Worm (Caenorhabditis elegans) whole organism, late embryonic: Measurements from ENCODE around the gene Y42A5A.5.

Experiments
- C08G9.2 ChIP-seq: sonication (generic microtip); optimal IDR thresholded peaks from 2 replicates; lab custom pipeline; 2016; ENCODE audit warnings: mild to moderate bottlenecking, missing genetic modification characterization, moderate library complexity, missing compliant biosample characterization
- K02D7.2 ChIP-seq: sonication (generic microtip); optimal IDR thresholded peaks from 2 replicates; lab custom pipeline; 2017; ENCODE audit warnings: mild to moderate bottlenecking, missing genetic modification characterization, missing compliant biosample characterization
- K09A11.1 ChIP-seq: sonication (generic microtip); optimal IDR thresholded peaks from 2 replicates; lab custom pipeline; 2017; ENCODE audit warnings: antibody characterized with exemption, mild to moderate bottlenecking, missing genetic modification characterization, missing compliant biosample characterization; ENCODE audit not compliant: insufficient read depth
- T23F11.4 ChIP-seq: fragments of 200-800 bp; sonication (Bioruptor generic); optimal IDR thresholded peaks from 2 replicates; lab custom pipeline; 2018; ENCODE audit warnings: mild to moderate bottlenecking, missing genetic modification characterization, missing compliant biosample characterization
- ahr-1 ChIP-seq: sonication (generic microtip); optimal IDR thresholded peaks from 2 replicates; lab custom pipeline; 2016; ENCODE audit warnings: missing genetic modification characterization, missing compliant biosample characterization
- ama-1 ChIP-seq: fragments of 150-350 bp; optimal IDR thresholded peaks from 2 replicates; lab custom pipeline; 2014
- ceh-14 ChIP-seq: sonication (generic microtip); optimal IDR thresholded peaks from 2 replicates; lab custom pipeline; 2016; ENCODE audit warnings: missing genotype, missing genetic modification characterization, missing compliant biosample characterization
- ceh-18 ChIP-seq: sonication (generic microtip); optimal IDR thresholded peaks from 2 replicates; lab custom pipeline; 2016; ENCODE audit warnings: missing genetic modification characterization, missing compliant biosample characterization
- ceh-2 ChIP-seq: sonication (generic microtip); optimal IDR thresholded peaks from 2 replicates; lab custom pipeline; 2016; ENCODE audit warnings: missing genotype, missing genetic modification characterization, missing compliant biosample characterization
- ceh-22 ChIP-seq: sonication (generic microtip); optimal IDR thresholded peaks from 2 replicates; lab custom pipeline; 2017; ENCODE audit warnings: missing biosample characterization, missing genetic modification characterization
- ceh-48 ChIP-seq: sonication (generic microtip); optimal IDR thresholded peaks from 2 replicates; lab custom pipeline; 2016; ENCODE audit warnings: missing genetic modification characterization, inconsistent platforms, missing compliant biosample characterization
- dmd-4 ChIP-seq: sonication (generic microtip); optimal IDR thresholded peaks from 2 replicates; lab custom pipeline; 2016; ENCODE audit warnings: borderline replicate concordance, missing genetic modification characterization, missing compliant biosample characterization
- dve-1 ChIP-seq: sonication (generic microtip); optimal IDR thresholded peaks from 2 replicates; lab custom pipeline; 2017; ENCODE audit warnings: antibody characterized with exemption, mild to moderate bottlenecking, missing genetic modification characterization, missing compliant biosample characterization
- ets-4 ChIP-seq: sonication (generic microtip); optimal IDR thresholded peaks from 2 replicates; lab custom pipeline; 2016; ENCODE audit warnings: missing genetic modification characterization, missing compliant biosample characterization
- eyg-1 ChIP-seq: sonication (generic microtip); optimal IDR thresholded peaks from 2 replicates; lab custom pipeline; 2016; ENCODE audit warnings: missing genotype, missing genetic modification characterization, missing compliant biosample characterization
- fax-1 ChIP-seq: sonication (generic microtip); optimal IDR thresholded peaks from 2 replicates; lab custom pipeline; 2016; ENCODE audit warnings: missing genotype, missing genetic modification characterization, missing compliant biosample characterization
- fkh-10 ChIP-seq: fragments of 150-350 bp; optimal IDR thresholded peaks from 2 replicates; lab custom pipeline; 2014; ENCODE audit warnings: missing biosample characterization, missing genetic modification reagents, missing genetic modification characterization
- hlh-13 ChIP-seq: fragments of 200-800 bp; sonication (Bioruptor generic); optimal IDR thresholded peaks from 2 replicates; lab custom pipeline; 2018; ENCODE audit warnings: mild to moderate bottlenecking, missing genetic modification characterization, missing compliant biosample characterization
- hlh-15 ChIP-seq: sonication (generic microtip); optimal IDR thresholded peaks from 2 replicates; lab custom pipeline; 2016; ENCODE audit warnings: missing genetic modification characterization, missing compliant biosample characterization
- hlh-8 ChIP-seq: sonication (generic microtip); optimal IDR thresholded peaks from 2 replicates; lab custom pipeline; 2016; ENCODE audit warnings: missing genotype, missing genetic modification characterization, missing compliant biosample characterization
- lim-6 ChIP-seq: sonication (generic microtip); optimal IDR thresholded peaks from 2 replicates; lab custom pipeline; 2016; ENCODE audit warnings: missing genetic modification characterization, missing compliant biosample characterization
- madf-2 ChIP-seq: sonication (generic microtip); optimal IDR thresholded peaks from 2 replicates; lab custom pipeline; 2017; ENCODE audit warnings: missing genetic modification characterization, missing compliant biosample characterization
- nfya-1 ChIP-seq: sonication (generic microtip); optimal IDR thresholded peaks from 2 replicates; lab custom pipeline; 2017; ENCODE audit warnings: missing genetic modification characterization, mild to moderate bottlenecking, missing compliant biosample characterization, antibody characterized with exemption, moderate library complexity
- npax-4 ChIP-seq: sonication (generic microtip); optimal IDR thresholded peaks from 2 replicates; lab custom pipeline; 2016; ENCODE audit warnings: missing genetic modification characterization, missing compliant biosample characterization
- pat-9 ChIP-seq: fragments of 200-800 bp; sonication (Bioruptor generic); optimal IDR thresholded peaks from 2 replicates; lab custom pipeline; 2018; ENCODE audit warnings: mild to moderate bottlenecking, missing genetic modification characterization, moderate library complexity, missing compliant biosample characterization
- pha-2 ChIP-seq: sonication (generic microtip); optimal IDR thresholded peaks from 2 replicates; lab custom pipeline; 2017; ENCODE audit warnings: mild to moderate bottlenecking, missing genetic modification characterization, missing compliant biosample characterization
- pros-1 ChIP-seq: fragments of 150-350 bp; optimal IDR thresholded peaks from 2 replicates; lab custom pipeline; 2014; ENCODE audit warnings: missing biosample characterization, missing genetic modification reagents, missing genetic modification characterization
- ref-2 ChIP-seq: sonication (generic microtip); optimal IDR thresholded peaks from 2 replicates; lab custom pipeline; 2016; ENCODE audit warnings: missing genetic modification characterization, missing compliant biosample characterization
- rnt-1 ChIP-seq: sonication (generic microtip); optimal IDR thresholded peaks from 2 replicates; lab custom pipeline; 2016; ENCODE audit warnings: missing genetic modification characterization, missing compliant biosample characterization
- sdc-2 ChIP-seq: sonication (generic microtip); optimal IDR thresholded peaks from 2 replicates; lab custom pipeline; 2016; ENCODE audit warnings: missing genotype, missing genetic modification characterization, missing compliant biosample characterization
- sox-2 ChIP-seq: fragments of 200-800 bp; sonication (Bioruptor generic); IDR thresholded peaks from 2 replicates; pipeline ENCODE4 v1.3.6; 2022; ENCODE audit warnings: missing genetic modification reagents, missing genetic modification characterization, missing compliant biosample characterization
- syd-9 ChIP-seq: sonication (generic microtip); optimal IDR thresholded peaks from 2 replicates; lab custom pipeline; 2016; ENCODE audit warnings: mild to moderate bottlenecking, missing genetic modification characterization, moderate library complexity, missing compliant biosample characterization
- unc-3 ChIP-seq, 2 experiments: fragments of 200-800 bp in 1 of 2; sonication (Bioruptor generic) in 1 of 2; sonication (generic microtip) in 1 of 2; conservative IDR thresholded peaks in 1 of 2; optimal IDR thresholded peaks in 1 of 2; 2 replicates each; pipeline versions ENCODE4 v1.3.6 to Lab custom; 2016 to 2022; ENCODE audit warnings: missing compliant biosample characterization in 2 of 2, missing genetic modification characterization in 2 of 2, missing genetic modification reagents in 1 of 2
- unc-42 ChIP-seq: sonication (generic microtip); optimal IDR thresholded peaks from 2 replicates; lab custom pipeline; 2016; ENCODE audit warnings: missing genotype, missing genetic modification characterization, missing compliant biosample characterization
- unc-86 ChIP-seq: sonication (generic microtip); optimal IDR thresholded peaks from 2 replicates; lab custom pipeline; 2016; ENCODE audit warnings: missing genetic modification characterization, missing compliant biosample characterization
- zip-5 ChIP-seq: sonication (generic microtip); optimal IDR thresholded peaks from 2 replicates; lab custom pipeline; 2016; ENCODE audit warnings: missing genetic modification characterization, missing compliant biosample characterization

Y42A5A.5 gene

DNA sequence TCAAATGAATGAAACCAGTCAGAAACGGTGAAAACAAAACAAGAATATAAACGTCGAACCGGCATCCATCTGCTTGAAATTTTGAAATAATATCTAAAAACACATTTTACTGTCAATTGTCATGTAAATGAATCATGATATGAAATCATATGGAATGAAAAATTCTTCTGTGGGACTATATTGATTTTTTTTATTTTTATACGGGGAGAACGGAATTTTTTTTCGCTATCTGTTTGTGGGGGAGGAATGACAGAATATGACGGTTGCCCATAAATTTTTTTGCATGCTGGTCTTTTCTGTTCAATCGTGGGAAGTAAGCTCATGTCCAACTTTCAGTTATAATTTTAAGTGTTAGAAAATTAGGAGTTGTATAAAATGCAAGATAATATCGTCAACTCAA is 35.1 kb upstream of the Y42A5A.5 start, which contains the start of gene C06H2.7:
Gene C06H2.7, minus strand, starts transcription at position 101 of the 400 bp plus-strand sequence.
- no peak for TF ChIP-seq ceh-14 (tag; lab: Kevin White, UChicago)
- TF ChIP-seq syd-9 (tag; lab: Kevin White, UChicago): no peak
- no peak for TF ChIP-seq pros-1 (tag; lab: Kevin White, UChicago)
- TF ChIP-seq sox-2: no peak
- no peak for TF ChIP-seq unc-3 (GFP tag; conservative IDR thresholded peaks at IDR 0.05; lab: Robert Waterston, UW)
- no peak for TF ChIP-seq unc-3 (tag; optimal IDR thresholded peaks at IDR 0.05; lab: Kevin White, UChicago)
- no peak for TF ChIP-seq ahr-1 (tag; lab: Kevin White, UChicago)

DNA sequence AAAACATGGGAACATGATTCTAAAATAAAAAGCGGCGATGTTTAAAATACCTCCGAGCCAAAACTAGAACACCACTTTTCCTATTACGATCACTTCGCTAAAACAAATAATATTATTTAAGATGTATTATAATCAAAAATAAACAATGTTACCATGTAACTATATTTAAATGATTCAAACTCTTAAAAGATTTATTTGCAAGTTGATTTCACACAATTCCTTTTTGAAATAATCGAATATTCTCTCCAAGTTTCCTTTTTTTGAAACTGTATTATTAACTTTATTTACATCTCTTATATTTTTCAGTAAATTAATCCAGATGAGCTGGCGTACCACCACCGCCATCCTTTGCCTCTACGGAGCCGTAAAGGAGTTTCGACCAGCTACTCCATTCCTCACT is 31.6 kb upstream of the Y42A5A.5 start, which contains the start of gene folt-1:
Gene folt-1, plus strand, starts transcription at position 301 of the 400 bp plus-strand sequence.
- no peak for TF ChIP-seq C08G9.2
- no peak for TF ChIP-seq sox-2
- no peak for TF ChIP-seq lim-6 (tag; lab: Kevin White, UChicago)
- TF ChIP-seq pha-2 (tag; lab: Kevin White, UChicago): no peak
- no peak for TF ChIP-seq zip-5 (tag; lab: Kevin White, UChicago)
- TF ChIP-seq unc-86 (tag; lab: Kevin White, UChicago): no peak
- TF ChIP-seq eyg-1 (tag; lab: Kevin White, UChicago): no peak
- TF ChIP-seq rnt-1: no peak
- TF ChIP-seq hlh-13 (GFP tag; lab: Kevin White, UChicago): no peak

DNA sequence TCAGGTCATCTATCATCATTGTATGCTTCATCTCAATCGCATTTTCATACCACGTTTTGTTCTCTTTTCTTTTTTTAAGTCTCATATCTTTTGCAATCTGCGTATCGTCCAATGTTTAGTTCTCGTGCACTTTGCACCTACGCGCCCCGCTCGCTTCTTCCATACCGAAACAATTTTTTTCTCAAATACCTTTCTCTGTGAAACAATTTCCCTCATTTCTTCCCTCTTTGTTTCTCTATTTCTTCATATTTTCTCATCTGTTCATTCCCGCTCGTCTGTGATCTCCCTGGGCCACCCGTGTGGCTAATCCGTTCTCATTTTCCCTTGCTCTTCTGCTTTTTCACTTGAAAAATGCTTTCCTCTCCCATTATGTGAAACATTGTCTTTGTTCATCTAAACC is 30.8 kb upstream of the Y42A5A.5 start:
- TF ChIP-seq ref-2 (no peak), fax-1 (tag; lab: Kevin White, UChicago) (no peak), unc-42 (tag; lab: Kevin White, UChicago) (peak; percentile 3), ceh-18 (tag; lab: Kevin White, UChicago) (peak; percentile 60), ceh-22 (tag; lab: Kevin White, UChicago) (no peak), sdc-2 (tag; lab: Kevin White, UChicago) (no peak), K02D7.2 (tag; lab: Kevin White, UChicago) (no peak), hlh-13 (GFP tag; lab: Kevin White, UChicago) (no peak), unc-3 (GFP tag; conservative IDR thresholded peaks at IDR 0.05; lab: Robert Waterston, UW) (no peak), unc-3 (tag; optimal IDR thresholded peaks at IDR 0.05; lab: Kevin White, UChicago) (no peak)

DNA sequence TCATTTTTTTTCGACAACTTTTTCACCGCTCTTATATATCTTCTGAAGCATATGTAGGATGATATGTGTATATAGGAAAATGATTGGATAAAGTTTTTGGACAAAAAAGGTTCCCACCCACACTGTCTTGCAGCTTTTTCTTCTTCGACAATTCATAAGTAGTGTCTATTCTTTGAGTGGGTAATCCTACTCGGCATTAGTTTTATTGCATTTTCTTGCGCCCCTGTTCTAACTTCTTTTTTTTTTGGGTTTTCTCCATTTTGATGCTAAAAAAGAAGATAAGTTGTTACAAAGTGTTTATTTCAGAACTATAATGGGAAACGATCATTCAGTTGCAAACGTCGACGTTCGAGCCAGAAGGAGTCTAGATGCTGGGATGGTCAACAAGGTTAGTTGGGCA is 24.7 kb upstream of the Y42A5A.5 start, which contains the start of gene glb-3:
Gene glb-3, plus strand, starts transcription at position 301 of the 400 bp plus-strand sequence.
- TF ChIP-seq hlh-15 (tag; lab: Kevin White, UChicago) (no peak), dve-1 (tag; lab: Kevin White, UChicago) (no peak), K09A11.1 (no peak), T23F11.4 (GFP tag; lab: Kevin White, UChicago) (no peak), ama-1 (lab: Kevin White, UChicago) (no peak), npax-4 (no peak), fkh-10 (no peak), pat-9 (tag; lab: Kevin White, UChicago) (no peak), ceh-18 (tag; lab: Kevin White, UChicago) (no peak), hlh-8 (tag; lab: Kevin White, UChicago) (no peak), ceh-2 (tag; lab: Kevin White, UChicago) (no peak), zip-5 (tag; lab: Kevin White, UChicago) (no peak), ets-4 (no peak), madf-2 (no peak), ceh-48 (no peak), ceh-14 (tag; lab: Kevin White, UChicago) (no peak), nfya-1 (tag; lab: Kevin White, UChicago) (no peak)

DNA sequence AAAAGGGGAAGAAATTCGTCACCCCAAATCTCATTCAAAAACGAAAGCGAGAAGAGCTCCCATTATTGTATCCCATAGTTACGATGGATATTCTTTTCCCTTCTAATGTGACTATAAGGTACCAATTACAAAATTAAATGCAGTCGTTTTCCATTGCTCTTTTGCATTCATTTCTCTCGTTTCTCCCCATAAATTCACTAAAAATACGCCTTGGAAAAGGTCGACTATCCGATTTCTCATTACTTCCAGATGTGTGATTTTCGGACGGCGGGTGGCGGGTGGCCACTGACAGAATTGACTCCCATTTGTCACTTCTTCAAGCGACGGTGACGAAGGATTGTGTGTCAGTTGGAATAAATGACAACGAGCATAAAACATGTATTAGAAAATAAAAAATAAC is 24.0 kb upstream of the Y42A5A.5 start:
- TF ChIP-seq dmd-4 (tag; lab: Kevin White, UChicago) (no peak), hlh-8 (tag; lab: Kevin White, UChicago) (peak; percentile 15)
